Fruit fly (Drosophila melanogaster) Kc167 (cell line): ENCODE measurements around the gene CG34409.

Source experiments
- psq ChIP-seq: fragments of >200 bp; optimal IDR thresholded peaks from 2 replicates; lab custom pipeline; 2017; ENCODE audit warnings: missing external identifiers
- ttk ChIP-seq: sonication (Bioruptor generic); optimal IDR thresholded peaks from 2 replicates; lab custom pipeline; 2017; ENCODE audit warnings: missing external identifiers

DNA sequence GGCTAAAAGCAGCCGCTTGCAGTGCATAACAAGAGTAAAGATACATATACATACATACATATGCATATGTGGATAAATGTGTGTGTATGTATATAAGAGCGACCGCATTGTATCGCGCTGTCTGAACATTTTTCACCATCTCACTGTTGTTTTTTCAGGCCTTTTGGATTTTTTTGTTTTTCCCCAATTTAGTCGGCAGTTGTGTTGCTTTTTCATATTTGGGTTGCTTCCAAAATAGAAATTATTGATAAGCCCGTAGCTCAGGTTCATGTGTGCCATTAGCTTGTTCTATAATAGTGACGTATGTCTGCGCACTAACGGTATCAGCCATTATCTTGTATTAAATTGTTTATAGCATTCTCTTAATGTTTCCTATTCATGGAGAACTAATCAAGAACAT is 45.7 kb downstream of the CG34409 start:
- TF ChIP-seq ttk (lab: Kevin White, UChicago) (no peak), psq (lab: Kevin White, UChicago) (no peak)
